Worm (Caenorhabditis elegans) whole organism, L4 larva: ENCODE results near the gene F46F5.15.
A peak's percentile ranks its signal among the peaks of the same experiment; 100 is the strongest.

Experiments used
- T20F7.1 ChIP-seq: fragments of 200-800 bp; sonication (Bioruptor generic); optimal IDR thresholded peaks from 2 replicates; lab custom pipeline; 2018; ENCODE audit warnings: mild to moderate bottlenecking, missing genetic modification characterization, missing compliant biosample characterization
- T26A8.4 ChIP-seq: fragments of 200-800 bp; sonication (Bioruptor generic); IDR thresholded peaks from 2 replicates; pipeline ENCODE4 v1.3.6; 2022; ENCODE audit warnings: missing genetic modification characterization, missing compliant biosample characterization
- Y48G9A.11 ChIP-seq: fragments of 200-800 bp; sonication (Bioruptor generic); IDR thresholded peaks from 2 replicates; pipeline ENCODE4 v1.3.6; 2022; ENCODE audit warnings: missing genetic modification reagents, missing genetic modification characterization, missing compliant biosample characterization
- Y5F2A.4 ChIP-seq: fragments of 200-800 bp; sonication (Bioruptor generic); optimal IDR thresholded peaks from 2 replicates; lab custom pipeline; 2018; ENCODE audit warnings: mild to moderate bottlenecking, missing genetic modification characterization, missing compliant biosample characterization
- Y75B8A.6 ChIP-seq: fragments of 200-800 bp; sonication (Bioruptor generic); IDR thresholded peaks from 2 replicates; pipeline ENCODE4 v1.3.6; 2022; ENCODE audit warnings: missing genetic modification reagents, missing genetic modification characterization, missing compliant biosample characterization
- ZK337.2 ChIP-seq: fragments of 200-800 bp; sonication (Bioruptor generic); IDR thresholded peaks from 2 replicates; pipeline ENCODE4 v1.3.6; 2022; ENCODE audit warnings: missing genetic modification reagents, missing genetic modification characterization, missing compliant biosample characterization
- ZK546.5 ChIP-seq, 2 experiments: sonication (generic microtip); optimal IDR thresholded peaks; 2 replicates each; lab custom pipeline; 2017; ENCODE audit warnings: missing biosample characterization in 2 of 2, missing genetic modification characterization in 2 of 2
- aha-1 ChIP-seq: fragments of 150-350 bp; peaks from one replicate; lab custom pipeline; 2014; ENCODE audit warnings: missing biosample characterization, missing genetic modification characterization
- aly-2 ChIP-seq: sonication (generic microtip); optimal IDR thresholded peaks from 2 replicates; lab custom pipeline; 2018; ENCODE audit warnings: missing biosample characterization, missing genetic modification characterization
- ama-1 ChIP-seq: fragments of 150-350 bp; optimal IDR thresholded peaks from 2 replicates; lab custom pipeline; 2014; ENCODE audit warnings: inconsistent platforms, mixed read lengths
- attf-4 ChIP-seq: sonication (generic microtip); optimal IDR thresholded peaks from 3 replicates; lab custom pipeline; 2017; ENCODE audit warnings: missing biosample characterization, missing genetic modification characterization
- ceh-20 ChIP-seq: fragments of 200-800 bp; sonication (Bioruptor generic); IDR thresholded peaks from 2 replicates; pipeline ENCODE4 v1.3.6; 2022; ENCODE audit warnings: missing genetic modification reagents, missing genetic modification characterization, missing compliant biosample characterization
- ceh-28 ChIP-seq: fragments of 150-350 bp; optimal IDR thresholded peaks from 2 replicates; lab custom pipeline; 2014; ENCODE audit warnings: missing biosample characterization, missing genetic modification reagents, missing genetic modification characterization
- ceh-62 ChIP-seq: sonication (generic microtip); optimal IDR thresholded peaks from 2 replicates; lab custom pipeline; 2017; ENCODE audit warnings: missing biosample characterization, missing genetic modification characterization
- ceh-82 ChIP-seq: sonication (generic microtip); optimal IDR thresholded peaks from 2 replicates; lab custom pipeline; 2017; ENCODE audit warnings: missing biosample characterization, missing genetic modification characterization
- ctbp-1 ChIP-seq: fragments of 200-800 bp; sonication (Bioruptor generic); IDR thresholded peaks from 2 replicates; pipeline ENCODE4 v1.3.6; 2022; ENCODE audit warnings: missing genetic modification reagents, missing genetic modification characterization, missing compliant biosample characterization
- dmd-6 ChIP-seq: fragments of 200-800 bp; sonication (Bioruptor generic); IDR thresholded peaks from 2 replicates; pipeline ENCODE4 v1.3.6; 2022; ENCODE audit warnings: missing genetic modification reagents, missing genetic modification characterization, missing compliant biosample characterization
- dmd-8 ChIP-seq: fragments of 200-800 bp; sonication (Bioruptor generic); IDR thresholded peaks from 2 replicates; pipeline ENCODE4 v1.3.6; 2022; ENCODE audit warnings: missing genetic modification characterization, missing compliant biosample characterization
- dpl-1 ChIP-seq: fragments of 150-350 bp; optimal IDR thresholded peaks from 2 replicates; lab custom pipeline; 2014; ENCODE audit warnings: missing biosample characterization, missing genetic modification reagents, missing genetic modification characterization
- duxl-1 ChIP-seq: sonication (generic microtip); optimal IDR thresholded peaks from 2 replicates; lab custom pipeline; 2016; ENCODE audit warnings: mild to moderate bottlenecking, missing genetic modification characterization, moderate library complexity, missing compliant biosample characterization; ENCODE audit not compliant: poor library complexity
- dve-1 ChIP-seq: sonication (generic microtip); optimal IDR thresholded peaks from 2 replicates; lab custom pipeline; 2017; ENCODE audit warnings: antibody characterized with exemption, mild to moderate bottlenecking, missing genetic modification characterization, missing compliant biosample characterization; ENCODE audit not compliant: insufficient read depth
- egl-43 ChIP-seq: fragments of 200-800 bp; sonication (Bioruptor generic); IDR thresholded peaks from 2 replicates; pipeline ENCODE4 v1.3.6; 2022; ENCODE audit warnings: missing genetic modification reagents, missing genetic modification characterization, missing compliant biosample characterization
- fkh-10 ChIP-seq: fragments of 150-350 bp; optimal IDR thresholded peaks from 2 replicates; lab custom pipeline; 2014; ENCODE audit warnings: missing biosample characterization, missing genetic modification reagents, missing genetic modification characterization
- hif-1 ChIP-seq, 2 experiments: sonication (generic microtip); optimal IDR thresholded peaks; 2 replicates each; lab custom pipeline; 2016 to 2017; ENCODE audit warnings: missing compliant biosample characterization in 2 of 2, missing genetic modification characterization in 2 of 2, missing genetic modification reagents in 2 of 2, missing genotype in 2 of 2, mild to moderate bottlenecking in 1 of 2
- hlh-11 ChIP-seq: fragments of 200-800 bp; sonication (Bioruptor generic); optimal IDR thresholded peaks from 2 replicates; lab custom pipeline; 2018; ENCODE audit warnings: mild to moderate bottlenecking, missing genetic modification characterization, missing compliant biosample characterization
- lim-7 ChIP-seq: fragments of 200-800 bp; sonication (Bioruptor generic); IDR thresholded peaks from 2 replicates; pipeline ENCODE4 v1.3.6; 2022; ENCODE audit warnings: missing genetic modification characterization, missing compliant biosample characterization
- lin-15B ChIP-seq: fragments of 150-350 bp; sonication (generic microtip); optimal IDR thresholded peaks from 3 replicates; lab custom pipeline; 2014; ENCODE audit warnings: missing biosample characterization, missing genetic modification characterization
- lir-3 ChIP-seq: sonication (generic microtip); optimal IDR thresholded peaks from 2 replicates; lab custom pipeline; 2016; ENCODE audit warnings: mild to moderate bottlenecking, missing genetic modification characterization, missing compliant biosample characterization
- lsy-2 ChIP-seq, 2 experiments: fragments of 150-350 bp in 1 of 2; sonication (generic microtip) in 1 of 2; optimal IDR thresholded peaks; 2 replicates each; lab custom pipeline; 2014 to 2017; ENCODE audit warnings: missing biosample characterization in 2 of 2, missing genetic modification characterization in 2 of 2
- madf-9 ChIP-seq: fragments of 200-800 bp; sonication (Bioruptor generic); conservative IDR thresholded peaks from 2 replicates; pipeline ENCODE4 v1.3.6; 2022; ENCODE audit warnings: missing genetic modification reagents, missing genetic modification characterization, missing compliant biosample characterization
- mdl-1 ChIP-seq, 2 experiments: fragments of 150-350 bp in 1 of 2; sonication (generic microtip) in 1 of 2; optimal IDR thresholded peaks; 2 replicates each; lab custom pipeline; 2014 to 2017; ENCODE audit warnings: missing biosample characterization in 2 of 2, missing genetic modification characterization in 2 of 2
- nhr-10 ChIP-seq: fragments of 150-350 bp; optimal IDR thresholded peaks from 2 replicates; lab custom pipeline; 2014; ENCODE audit warnings: missing biosample characterization, missing genetic modification characterization
- nhr-102 ChIP-seq: sonication (generic microtip); optimal IDR thresholded peaks from 2 replicates; lab custom pipeline; 2016; ENCODE audit warnings: mild to moderate bottlenecking, missing genetic modification characterization, moderate library complexity, missing compliant biosample characterization
- nhr-11 ChIP-seq: fragments of 150-350 bp; optimal IDR thresholded peaks from 2 replicates; lab custom pipeline; 2014; ENCODE audit warnings: missing biosample characterization, missing genetic modification characterization
- nhr-111 ChIP-seq: fragments of 200-800 bp; sonication (Bioruptor generic); optimal IDR thresholded peaks from 2 replicates; lab custom pipeline; 2018; ENCODE audit warnings: mild to moderate bottlenecking, missing genetic modification characterization, missing compliant biosample characterization
- nhr-25 ChIP-seq: sonication (generic microtip); optimal IDR thresholded peaks from 2 replicates; lab custom pipeline; 2017; ENCODE audit warnings: missing genetic modification characterization, mild to moderate bottlenecking, missing compliant biosample characterization, antibody characterized with exemption, moderate library complexity, borderline replicate concordance; ENCODE audit not compliant: insufficient read depth
- nhr-28 ChIP-seq: fragments of 150-350 bp; optimal IDR thresholded peaks from 2 replicates; lab custom pipeline; 2014; ENCODE audit warnings: missing biosample characterization, missing genetic modification characterization
- nhr-77 ChIP-seq: fragments of 150-350 bp; optimal IDR thresholded peaks from 2 replicates; lab custom pipeline; 2014; ENCODE audit warnings: missing biosample characterization, missing genetic modification characterization
- pqm-1 ChIP-seq: sonication (generic microtip); optimal IDR thresholded peaks from 2 replicates; lab custom pipeline; 2017; ENCODE audit warnings: missing biosample characterization, missing genetic modification characterization
- rbr-2 ChIP-seq: sonication (generic microtip); optimal IDR thresholded peaks from 2 replicates; lab custom pipeline; 2016; ENCODE audit warnings: missing genotype, missing genetic modification characterization, missing compliant biosample characterization
- sdz-12 ChIP-seq: fragments of 200-800 bp; sonication (Bioruptor generic); optimal IDR thresholded peaks from 2 replicates; lab custom pipeline; 2018; ENCODE audit warnings: mild to moderate bottlenecking, missing genetic modification characterization, missing compliant biosample characterization
- skn-1 ChIP-seq: fragments of 150-350 bp; optimal IDR thresholded peaks from 2 replicates; lab custom pipeline; 2014; ENCODE audit warnings: missing biosample characterization, missing genetic modification characterization
- snpc-1.2 ChIP-seq: fragments of 200-800 bp; sonication (Bioruptor generic); IDR thresholded peaks from 2 replicates; pipeline ENCODE4 v1.3.6; 2022; ENCODE audit warnings: missing genetic modification reagents, missing genetic modification characterization, missing compliant biosample characterization
- spr-3 ChIP-seq: fragments of 200-800 bp; sonication (Bioruptor generic); optimal IDR thresholded peaks from 2 replicates; lab custom pipeline; 2018; ENCODE audit warnings: mild to moderate bottlenecking, missing genetic modification characterization, missing compliant biosample characterization
- tag-97 ChIP-seq: fragments of 200-800 bp; sonication (Bioruptor generic); IDR thresholded peaks from 2 replicates; pipeline ENCODE4 v1.3.6; 2022; ENCODE audit warnings: missing genetic modification characterization, missing compliant biosample characterization
- unc-130 ChIP-seq: sonication (generic microtip); optimal IDR thresholded peaks from 2 replicates; lab custom pipeline; 2016; ENCODE audit warnings: missing genetic modification reagents, missing genetic modification characterization, missing compliant biosample characterization
- zag-1 ChIP-seq: fragments of 150-350 bp; optimal IDR thresholded peaks from 2 replicates; lab custom pipeline; 2014; ENCODE audit warnings: missing biosample characterization, missing genetic modification characterization
- zip-11 ChIP-seq: fragments of 200-800 bp; sonication (Bioruptor generic); IDR thresholded peaks from 2 replicates; pipeline ENCODE4 v1.3.6; 2022; ENCODE audit warnings: missing genetic modification characterization, missing compliant biosample characterization
- ztf-11 ChIP-seq: fragments of 150-350 bp; optimal IDR thresholded peaks from 2 replicates; lab custom pipeline; 2014; ENCODE audit warnings: missing biosample characterization, missing genetic modification characterization

F46F5.15 gene

DNA sequence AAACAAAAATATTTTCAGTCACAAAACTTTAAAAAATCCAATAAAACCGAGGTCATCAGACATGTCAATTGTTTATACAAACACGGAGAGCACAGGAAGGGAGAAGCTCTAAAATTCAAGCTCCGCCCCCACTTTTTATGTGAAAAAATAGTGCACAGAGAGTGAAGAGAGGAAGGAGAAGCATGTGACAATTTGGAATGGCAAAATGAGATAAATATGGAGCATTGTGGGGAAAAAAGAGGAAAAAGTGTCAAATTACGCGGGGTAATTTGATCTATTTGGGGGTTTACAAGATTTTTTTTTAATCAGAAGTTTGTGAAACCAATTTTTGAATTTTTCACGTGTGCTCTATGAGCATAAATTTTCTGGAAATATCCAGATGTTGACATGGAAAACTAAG is 25.3 kb upstream of the F46F5.15 start (continued):
- TF ChIP-seq nhr-11 (tag; lab: Kevin White, UChicago) (no peak), nhr-102 (no peak), unc-130 (GFP tag; lab: Kevin White, UChicago) (no peak), dmd-8 (GFP tag; lab: Robert Waterston, UW) (no peak), ZK337.2 (GFP tag; lab: Robert Waterston, UW) (no peak), aly-2 (tag; lab: Kevin White, UChicago) (no peak), ama-1 (lab: Kevin White, UChicago) (no peak), ZK546.5 (tag; optimal IDR thresholded peaks at IDR 0.05; lab: Kevin White, UChicago) (no peak), spr-3 (GFP tag; lab: Kevin White, UChicago) (no peak), lin-15B (tag; lab: Kevin White, UChicago) (no peak), fkh-10 (GFP tag; lab: Kevin White, UChicago) (no peak), tag-97 (no peak), dve-1 (tag; lab: Kevin White, UChicago) (peak; percentile 44), ctbp-1 (GFP tag; lab: Robert Waterston, UW) (0 out of 2 replicates have a peak, but pooled peaks have one; percentile 53), rbr-2 (no peak), ceh-82 (tag; lab: Kevin White, UChicago) (no peak), aha-1 (tag; lab: Kevin White, UChicago) (peak; percentile 31), egl-43 (no peak), ceh-20 (GFP tag; lab: Robert Waterston, UW) (no peak), attf-4 (tag; lab: Kevin White, UChicago) (no peak), lim-7 (GFP tag; lab: Robert Waterston, UW) (no peak), dpl-1 (GFP tag; lab: Kevin White, UChicago) (no peak), sdz-12 (GFP tag; lab: Kevin White, UChicago) (no peak), nhr-77 (tag; lab: Kevin White, UChicago) (no peak), lir-3 (tag; lab: Kevin White, UChicago) (no peak), Y48G9A.11 (no peak), nhr-10 (no peak), hif-1 (tag; optimal IDR thresholded peaks at IDR 0.05; lab: Kevin White, UChicago) (no peak), ceh-28 (no peak)

DNA sequence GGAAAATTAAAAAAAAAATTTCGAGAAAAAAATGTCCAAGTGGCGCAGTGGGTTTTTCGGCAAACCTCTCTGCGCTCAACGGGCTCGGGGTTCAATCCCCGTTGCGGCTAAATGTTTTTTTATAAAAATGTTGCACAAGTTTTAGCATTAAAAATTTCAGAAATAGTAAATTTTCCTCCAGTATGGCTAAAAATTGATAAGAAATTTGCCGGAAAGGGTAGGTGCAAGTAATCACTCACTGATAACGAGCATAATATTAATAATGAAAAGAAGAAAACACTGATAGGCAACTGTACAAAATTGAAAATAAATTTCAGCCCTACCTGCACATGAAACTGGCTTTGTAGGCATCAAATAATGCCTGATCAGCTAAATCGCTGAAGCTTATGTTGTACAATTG is 23.9 kb upstream of the F46F5.15 start:
- TF ChIP-seq pqm-1 (tag; lab: Kevin White, UChicago), result peak; percentile 66
- peak; percentile 42 for TF ChIP-seq nhr-28 (tag; lab: Kevin White, UChicago)
- no peak for TF ChIP-seq unc-130 (GFP tag; lab: Kevin White, UChicago)
- no peak for TF ChIP-seq snpc-1.2 (GFP tag; lab: Robert Waterston, UW)
- no peak for TF ChIP-seq duxl-1 (tag; lab: Kevin White, UChicago)
- TF ChIP-seq dmd-6 (GFP tag; lab: Robert Waterston, UW), result peak; percentile 28; the same call in 1 of the 2 replicates
- no peak for TF ChIP-seq nhr-11 (tag; lab: Kevin White, UChicago)

- TF ChIP-seq ceh-62 (tag; lab: Kevin White, UChicago), result no peak
- TF ChIP-seq nhr-25 (tag; lab: Kevin White, UChicago), result no peak
- no peak for TF ChIP-seq lsy-2 (tag; optimal IDR thresholded peaks at IDR 0.05; lab: Kevin White, UChicago)
- TF ChIP-seq mdl-1 (tag; optimal IDR thresholded peaks at IDR 0.05; lab: Kevin White, UChicago), result no peak
- TF ChIP-seq madf-9 (GFP tag; lab: Robert Waterston, UW), result no peak
- TF ChIP-seq T20F7.1 (GFP tag; lab: Kevin White, UChicago), result no peak
- TF ChIP-seq Y75B8A.6 (GFP tag; lab: Robert Waterston, UW), result no peak
- TF ChIP-seq ztf-11 (tag; lab: Kevin White, UChicago), result no peak
- no peak for TF ChIP-seq T26A8.4 (GFP tag; lab: Robert Waterston, UW)
- TF ChIP-seq egl-43, result no peak
- TF ChIP-seq skn-1 (tag; lab: Kevin White, UChicago), result no peak
- no peak for TF ChIP-seq Y5F2A.4
- TF ChIP-seq nhr-111 (GFP tag; lab: Kevin White, UChicago), result no peak
- no peak for TF ChIP-seq zag-1 (tag; lab: Kevin White, UChicago)
- TF ChIP-seq hlh-11, result no peak
- no peak for TF ChIP-seq zip-11
Observed at ce11 chrII:765219-765618, 23.0 kb upstream of the F46F5.15 start, which contains the start of gene C08G5.7. Gene C08G5.7 (minus strand): TSS chrII:765319.
